Worm (Caenorhabditis elegans) whole organism, late embryonic: Measurements from ENCODE around the gene rho-1.

Experiments used
- C08G9.2 ChIP-seq: sonication (generic microtip); optimal IDR thresholded peaks from 2 replicates; lab custom pipeline; 2016; ENCODE audit warnings: mild to moderate bottlenecking, missing genetic modification characterization, moderate library complexity, missing compliant biosample characterization
- C38D4.7 ChIP-seq: fragments of 200-800 bp; sonication (Bioruptor generic); optimal IDR thresholded peaks from 2 replicates; lab custom pipeline; 2018; ENCODE audit warnings: mild to moderate bottlenecking, missing genetic modification characterization, moderate library complexity, missing compliant biosample characterization
- F13H6.1 ChIP-seq: sonication (generic microtip); optimal IDR thresholded peaks from 2 replicates; lab custom pipeline; 2016; ENCODE audit warnings: missing genetic modification characterization, missing compliant biosample characterization
- K02D7.2 ChIP-seq: sonication (generic microtip); optimal IDR thresholded peaks from 2 replicates; lab custom pipeline; 2017; ENCODE audit warnings: mild to moderate bottlenecking, missing genetic modification characterization, missing compliant biosample characterization
- K09A11.1 ChIP-seq: sonication (generic microtip); optimal IDR thresholded peaks from 2 replicates; lab custom pipeline; 2017; ENCODE audit warnings: antibody characterized with exemption, mild to moderate bottlenecking, missing genetic modification characterization, missing compliant biosample characterization; ENCODE audit not compliant: insufficient read depth
- T23F11.4 ChIP-seq: fragments of 200-800 bp; sonication (Bioruptor generic); optimal IDR thresholded peaks from 2 replicates; lab custom pipeline; 2018; ENCODE audit warnings: mild to moderate bottlenecking, missing genetic modification characterization, missing compliant biosample characterization
- ahr-1 ChIP-seq: sonication (generic microtip); optimal IDR thresholded peaks from 2 replicates; lab custom pipeline; 2016; ENCODE audit warnings: missing genetic modification characterization, missing compliant biosample characterization
- ama-1 ChIP-seq: fragments of 150-350 bp; optimal IDR thresholded peaks from 2 replicates; lab custom pipeline; 2014
- ceh-18 ChIP-seq: sonication (generic microtip); optimal IDR thresholded peaks from 2 replicates; lab custom pipeline; 2016; ENCODE audit warnings: missing genetic modification characterization, missing compliant biosample characterization
- ceh-22 ChIP-seq: sonication (generic microtip); optimal IDR thresholded peaks from 2 replicates; lab custom pipeline; 2017; ENCODE audit warnings: missing biosample characterization, missing genetic modification characterization
- ceh-24 ChIP-seq: sonication (generic microtip); optimal IDR thresholded peaks from 2 replicates; lab custom pipeline; 2016; ENCODE audit warnings: mild to moderate bottlenecking, missing genetic modification characterization, missing compliant biosample characterization
- ceh-31 ChIP-seq: sonication (generic microtip); optimal IDR thresholded peaks from 2 replicates; lab custom pipeline; 2016; ENCODE audit warnings: missing genetic modification characterization, missing compliant biosample characterization
- ceh-34 ChIP-seq: sonication (generic microtip); optimal IDR thresholded peaks from 2 replicates; lab custom pipeline; 2016; ENCODE audit warnings: mild to moderate bottlenecking, missing genetic modification characterization, missing compliant biosample characterization
- ceh-48 ChIP-seq: sonication (generic microtip); optimal IDR thresholded peaks from 2 replicates; lab custom pipeline; 2016; ENCODE audit warnings: missing genetic modification characterization, inconsistent platforms, missing compliant biosample characterization
- ceh-9 ChIP-seq: sonication (generic microtip); optimal IDR thresholded peaks from 2 replicates; lab custom pipeline; 2016; ENCODE audit warnings: mild to moderate bottlenecking, missing genetic modification characterization, inconsistent platforms, missing compliant biosample characterization
- che-1 ChIP-seq: sonication (generic microtip); optimal IDR thresholded peaks from 2 replicates; lab custom pipeline; 2016; ENCODE audit warnings: mild to moderate bottlenecking, missing genetic modification characterization, missing compliant biosample characterization
- dmd-4 ChIP-seq: sonication (generic microtip); optimal IDR thresholded peaks from 2 replicates; lab custom pipeline; 2016; ENCODE audit warnings: borderline replicate concordance, missing genetic modification characterization, missing compliant biosample characterization
- dve-1 ChIP-seq: sonication (generic microtip); optimal IDR thresholded peaks from 2 replicates; lab custom pipeline; 2017; ENCODE audit warnings: antibody characterized with exemption, mild to moderate bottlenecking, missing genetic modification characterization, missing compliant biosample characterization
- elt-2 ChIP-seq: sonication (generic microtip); optimal IDR thresholded peaks from 2 replicates; lab custom pipeline; 2016; ENCODE audit warnings: missing genetic modification reagents, missing genetic modification characterization, missing compliant biosample characterization
- elt-4 ChIP-seq: sonication (generic microtip); optimal IDR thresholded peaks from 2 replicates; lab custom pipeline; 2016; ENCODE audit warnings: missing genetic modification characterization, missing compliant biosample characterization
- ets-4 ChIP-seq: sonication (generic microtip); optimal IDR thresholded peaks from 2 replicates; lab custom pipeline; 2016; ENCODE audit warnings: missing genetic modification characterization, missing compliant biosample characterization
- eyg-1 ChIP-seq: sonication (generic microtip); optimal IDR thresholded peaks from 2 replicates; lab custom pipeline; 2016; ENCODE audit warnings: missing genotype, missing genetic modification characterization, missing compliant biosample characterization
- fax-1 ChIP-seq: sonication (generic microtip); optimal IDR thresholded peaks from 2 replicates; lab custom pipeline; 2016; ENCODE audit warnings: missing genotype, missing genetic modification characterization, missing compliant biosample characterization
- fkh-10 ChIP-seq: fragments of 150-350 bp; optimal IDR thresholded peaks from 2 replicates; lab custom pipeline; 2014; ENCODE audit warnings: missing biosample characterization, missing genetic modification reagents, missing genetic modification characterization
- fkh-6 ChIP-seq: sonication (generic microtip); optimal IDR thresholded peaks from 2 replicates; lab custom pipeline; 2016; ENCODE audit warnings: missing genetic modification characterization, missing compliant biosample characterization
- gmeb-2 ChIP-seq: sonication (generic microtip); optimal IDR thresholded peaks from 2 replicates; lab custom pipeline; 2016; ENCODE audit warnings: missing genetic modification characterization, inconsistent platforms, missing compliant biosample characterization
- hlh-13 ChIP-seq: fragments of 200-800 bp; sonication (Bioruptor generic); optimal IDR thresholded peaks from 2 replicates; lab custom pipeline; 2018; ENCODE audit warnings: mild to moderate bottlenecking, missing genetic modification characterization, missing compliant biosample characterization
- hlh-6 ChIP-seq: sonication (generic microtip); optimal IDR thresholded peaks from 2 replicates; lab custom pipeline; 2016; ENCODE audit warnings: missing genotype, missing genetic modification characterization, missing compliant biosample characterization
- hlh-8 ChIP-seq: sonication (generic microtip); optimal IDR thresholded peaks from 2 replicates; lab custom pipeline; 2016; ENCODE audit warnings: missing genotype, missing genetic modification characterization, missing compliant biosample characterization
- lim-6 ChIP-seq: sonication (generic microtip); optimal IDR thresholded peaks from 2 replicates; lab custom pipeline; 2016; ENCODE audit warnings: missing genetic modification characterization, missing compliant biosample characterization
- lin-11 ChIP-seq: fragments of 200-800 bp; sonication (Bioruptor generic); optimal IDR thresholded peaks from 2 replicates; lab custom pipeline; 2018; ENCODE audit warnings: mild to moderate bottlenecking, missing genetic modification characterization, missing compliant biosample characterization
- madf-2 ChIP-seq: sonication (generic microtip); optimal IDR thresholded peaks from 2 replicates; lab custom pipeline; 2017; ENCODE audit warnings: missing genetic modification characterization, missing compliant biosample characterization
- mec-3 ChIP-seq: sonication (generic microtip); optimal IDR thresholded peaks from 2 replicates; lab custom pipeline; 2016; ENCODE audit warnings: borderline replicate concordance, missing genetic modification characterization, missing compliant biosample characterization
- nhr-11 ChIP-seq: fragments of 150-350 bp; optimal IDR thresholded peaks from 2 replicates; lab custom pipeline; 2014; ENCODE audit warnings: missing biosample characterization, missing genetic modification characterization
- odd-2 ChIP-seq: sonication (generic microtip); optimal IDR thresholded peaks from 2 replicates; lab custom pipeline; 2017; ENCODE audit warnings: antibody characterized with exemption, mild to moderate bottlenecking, missing genetic modification characterization, missing compliant biosample characterization
- pat-9 ChIP-seq: fragments of 200-800 bp; sonication (Bioruptor generic); optimal IDR thresholded peaks from 2 replicates; lab custom pipeline; 2018; ENCODE audit warnings: mild to moderate bottlenecking, missing genetic modification characterization, moderate library complexity, missing compliant biosample characterization
- pax-1 ChIP-seq: fragments of 150-350 bp; optimal IDR thresholded peaks from 2 replicates; lab custom pipeline; 2014; ENCODE audit warnings: missing biosample characterization, missing genetic modification characterization
- pqm-1 ChIP-seq: sonication (generic microtip); optimal IDR thresholded peaks from 2 replicates; lab custom pipeline; 2016; ENCODE audit warnings: missing genetic modification characterization, missing compliant biosample characterization
- pros-1 ChIP-seq: fragments of 150-350 bp; optimal IDR thresholded peaks from 2 replicates; lab custom pipeline; 2014; ENCODE audit warnings: missing biosample characterization, missing genetic modification reagents, missing genetic modification characterization
- sdc-2 ChIP-seq: sonication (generic microtip); optimal IDR thresholded peaks from 2 replicates; lab custom pipeline; 2016; ENCODE audit warnings: missing genotype, missing genetic modification characterization, missing compliant biosample characterization
- sox-2 ChIP-seq: fragments of 200-800 bp; sonication (Bioruptor generic); IDR thresholded peaks from 2 replicates; pipeline ENCODE4 v1.3.6; 2022; ENCODE audit warnings: missing genetic modification reagents, missing genetic modification characterization, missing compliant biosample characterization
- sox-4 ChIP-seq: sonication (generic microtip); optimal IDR thresholded peaks from 2 replicates; lab custom pipeline; 2017; ENCODE audit warnings: mild to moderate bottlenecking, missing genetic modification characterization, inconsistent platforms, missing compliant biosample characterization
- syd-9 ChIP-seq: sonication (generic microtip); optimal IDR thresholded peaks from 2 replicates; lab custom pipeline; 2016; ENCODE audit warnings: mild to moderate bottlenecking, missing genetic modification characterization, moderate library complexity, missing compliant biosample characterization
- ttx-3 ChIP-seq: sonication (generic microtip); optimal IDR thresholded peaks from 2 replicates; lab custom pipeline; 2016; ENCODE audit warnings: missing genetic modification reagents, missing genetic modification characterization, missing compliant biosample characterization
- unc-3 ChIP-seq, 2 experiments: fragments of 200-800 bp in 1 of 2; sonication (Bioruptor generic) in 1 of 2; sonication (generic microtip) in 1 of 2; conservative IDR thresholded peaks in 1 of 2; optimal IDR thresholded peaks in 1 of 2; 2 replicates each; pipeline versions ENCODE4 v1.3.6 to Lab custom; 2016 to 2022; ENCODE audit warnings: missing compliant biosample characterization in 2 of 2, missing genetic modification characterization in 2 of 2, missing genetic modification reagents in 1 of 2
- unc-42 ChIP-seq: sonication (generic microtip); optimal IDR thresholded peaks from 2 replicates; lab custom pipeline; 2016; ENCODE audit warnings: missing genotype, missing genetic modification characterization, missing compliant biosample characterization
- unc-55 ChIP-seq: sonication (generic microtip); optimal IDR thresholded peaks from 2 replicates; lab custom pipeline; 2017; ENCODE audit warnings: missing biosample characterization, missing genetic modification reagents, missing genetic modification characterization
- unc-86 ChIP-seq: sonication (generic microtip); optimal IDR thresholded peaks from 2 replicates; lab custom pipeline; 2016; ENCODE audit warnings: missing genetic modification characterization, missing compliant biosample characterization
- zip-5 ChIP-seq: sonication (generic microtip); optimal IDR thresholded peaks from 2 replicates; lab custom pipeline; 2016; ENCODE audit warnings: missing genetic modification characterization, missing compliant biosample characterization

The rho-1 gene

DNA sequence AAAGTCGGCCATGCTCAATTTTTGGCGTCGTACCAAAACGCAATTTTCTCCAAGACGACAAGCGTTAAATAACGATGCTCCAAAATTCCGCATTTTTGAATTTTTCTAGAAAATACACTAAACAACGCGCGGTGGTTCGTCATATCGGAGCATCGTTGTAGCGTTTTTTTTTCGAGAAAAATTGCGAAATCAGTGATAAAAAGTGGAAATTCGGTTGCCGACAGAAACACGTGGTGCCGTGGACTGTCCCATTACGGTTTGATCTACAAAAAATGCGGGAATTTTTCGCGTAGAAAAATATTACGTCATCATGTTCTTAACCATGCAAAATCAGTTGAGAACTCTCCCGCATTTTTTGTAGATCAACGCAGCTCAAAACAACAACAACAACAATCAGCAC is 4.1 kb upstream of the rho-1 start:
- TF ChIP-seq hlh-13 (GFP tag; lab: Kevin White, UChicago) (no peak), dve-1 (tag; lab: Kevin White, UChicago) (no peak), K09A11.1 (tag; lab: Kevin White, UChicago) (no peak), eyg-1 (tag; lab: Kevin White, UChicago) (no peak), odd-2 (tag; lab: Kevin White, UChicago) (no peak), fkh-10 (no peak), ceh-24 (no peak), ceh-31 (tag; lab: Kevin White, UChicago) (no peak), ceh-34 (tag; lab: Kevin White, UChicago) (no peak), gmeb-2 (tag; lab: Kevin White, UChicago) (no peak), ceh-22 (tag; lab: Kevin White, UChicago) (no peak), fkh-6 (no peak), ceh-18 (tag; lab: Kevin White, UChicago) (no peak)
- TF ChIP-seq, all 69 proteins: peak for 0

- TF ChIP-seq pros-1 (tag; lab: Kevin White, UChicago) (peak; percentile 96), fkh-6 (peak; percentile 45), sox-4 (tag; lab: Kevin White, UChicago) (no peak), C38D4.7 (GFP tag; lab: Kevin White, UChicago) (no peak), unc-42 (peak; percentile 39), ceh-48 (tag; lab: Kevin White, UChicago) (peak; percentile 95), unc-3 (GFP tag; conservative IDR thresholded peaks at IDR 0.05; lab: Robert Waterston, UW) (no peak), unc-3 (tag; optimal IDR thresholded peaks at IDR 0.05; lab: Kevin White, UChicago) (no peak), unc-55 (peak; percentile 86), zip-5 (no peak), ceh-18 (tag; lab: Kevin White, UChicago) (peak; percentile 77), ceh-22 (tag; lab: Kevin White, UChicago) (no peak), K09A11.1 (tag; lab: Kevin White, UChicago) (peak; percentile 75), hlh-6 (no peak), pat-9 (no peak), sdc-2 (tag; lab: Kevin White, UChicago) (peak; percentile 60), hlh-13 (GFP tag; lab: Kevin White, UChicago) (no peak), syd-9 (peak; percentile 64), odd-2 (tag; lab: Kevin White, UChicago) (no peak), lin-11 (no peak), elt-4 (tag; lab: Kevin White, UChicago) (no peak), eyg-1 (tag; lab: Kevin White, UChicago) (peak; percentile 42), fkh-10 (no peak), ahr-1 (no peak), ama-1 (lab: Kevin White, UChicago) (no peak), F13H6.1 (tag; lab: Kevin White, UChicago) (peak; percentile 62), gmeb-2 (tag; lab: Kevin White, UChicago) (no peak), elt-2 (tag; lab: Kevin White, UChicago) (no peak), ttx-3 (tag; lab: Kevin White, UChicago) (no peak), mec-3 (tag; lab: Kevin White, UChicago) (no peak), C08G9.2 (peak; percentile 58), K02D7.2 (tag; lab: Kevin White, UChicago) (no peak), pax-1 (tag; lab: Kevin White, UChicago) (no peak), ceh-31 (tag; lab: Kevin White, UChicago) (peak; percentile 89), madf-2 (tag; lab: Kevin White, UChicago) (no peak), ets-4 (tag; lab: Kevin White, UChicago) (peak; percentile 80), sox-2 (GFP tag; lab: Robert Waterston, UW) (no peak), pqm-1 (tag; lab: Kevin White, UChicago) (peak; percentile 17), lim-6 (tag; lab: Kevin White, UChicago) (no peak), ceh-9 (tag; lab: Kevin White, UChicago) (no peak), fax-1 (tag; lab: Kevin White, UChicago) (peak; percentile 19), T23F11.4 (peak; percentile 6), che-1 (no peak), hlh-8 (no peak), nhr-11 (tag; lab: Kevin White, UChicago) (no peak), dmd-4 (tag; lab: Kevin White, UChicago) (no peak), unc-86 (tag; lab: Kevin White, UChicago) (no peak)
These were observed 3.5 kb upstream of the rho-1 start for ce11 chrIV:16492327-16492726.
